Fruit fly (Drosophila melanogaster): ENCODE measurements around the gene CG17075.
A peak's percentile ranks its signal among the peaks of the same experiment; 100 is the strongest.

CG17075 gene

dm6 chr2L:222867-223266, 44.4 kb downstream of the CG17075 start (continued):
- TF ChIP-seq phol (tag; optimal IDR thresholded peaks at IDR 0.05) (no peak), CG10321 (GFP tag; IDR thresholded peaks at IDR 0.05) (peak; percentile 83), CG16779 (GFP tag; IDR thresholded peaks at IDR 0.05) (no peak), CG4707 (GFP tag; optimal IDR thresholded peaks at IDR 0.05) (no peak), CG16813 (GFP tag; IDR thresholded peaks at IDR 0.05; ENCODE audit: partially characterized antibody) (no peak), sim (GFP tag; IDR thresholded peaks at IDR 0.05) (no peak), D (optimal IDR thresholded peaks at IDR 0.05) (peak; percentile 62), D (GFP tag; optimal IDR thresholded peaks at IDR 0.05) (no peak), CG3163 (GFP tag; optimal IDR thresholded peaks at IDR 0.05) (no peak), grn (GFP tag; optimal IDR thresholded peaks at IDR 0.05) (peak; percentile 87), pzg (GFP tag; optimal IDR thresholded peaks at IDR 0.05) (no peak), CG1832 (GFP tag; optimal IDR thresholded peaks at IDR 0.05) (peak; percentile 58), z (GFP tag; IDR thresholded peaks at IDR 0.05) (peak; percentile 83), slbo (GFP tag; IDR thresholded peaks at IDR 0.05) (no peak), pfk (GFP tag; optimal IDR thresholded peaks at IDR 0.05) (no peak), run (tag; optimal IDR thresholded peaks at IDR 0.05) (no peak), CG1233 (GFP tag; optimal IDR thresholded peaks at IDR 0.05) (no peak), CG2875 (GFP tag; optimal IDR thresholded peaks at IDR 0.05) (no peak), crol (GFP tag; IDR thresholded peaks at IDR 0.05) (no peak), CG13296 (GFP tag; optimal IDR thresholded peaks at IDR 0.05) (no peak), CG14441 (GFP tag; IDR thresholded peaks at IDR 0.05) (no peak), Lpt (GFP tag; optimal IDR thresholded peaks at IDR 0.05) (peak; percentile 11), toy (GFP tag; IDR thresholded peaks at IDR 0.05) (no peak), peb (GFP tag; IDR thresholded peaks at IDR 0.05) (no peak), pb (GFP tag; optimal IDR thresholded peaks at IDR 0.05) (no peak), eyg (GFP tag; optimal IDR thresholded peaks at IDR 0.05) (no peak), sqz (GFP tag; optimal IDR thresholded peaks at IDR 0.05) (no peak), caup (GFP tag; optimal IDR thresholded peaks at IDR 0.05; ENCODE audit: severe bottlenecking) (no peak)

dm6 chr2L:221939-222489, 45.3 kb downstream of the CG17075 start:
- TF ChIP-seq caup (GFP tag; optimal IDR thresholded peaks at IDR 0.05; ENCODE audit: severe bottlenecking), result no peak
- TF ChIP-seq CG14014 (GFP tag; IDR thresholded peaks at IDR 0.05), result no peak
- peak; percentile 4 for TF ChIP-seq slp2 (GFP tag; optimal IDR thresholded peaks at IDR 0.05)
- no peak for TF ChIP-seq esg (GFP tag; conservative IDR thresholded peaks at IDR 0.05)
- peak; percentile 43 for TF ChIP-seq Jarid2 (GFP tag; optimal IDR thresholded peaks at IDR 0.05)
- 0 out of 3 replicates have a peak, but pooled peaks have one; percentile 16 for TF ChIP-seq Dbx (GFP tag; IDR thresholded peaks at IDR 0.05)
- no peak for TF ChIP-seq trh (GFP tag; optimal IDR thresholded peaks at IDR 0.05)
- TF ChIP-seq cato (GFP tag; optimal IDR thresholded peaks at IDR 0.05; ENCODE audit: borderline replicate concordance), result no peak
- TF ChIP-seq CG6765 (GFP tag; optimal IDR thresholded peaks at IDR 0.05), result peak; percentile 10
- TF ChIP-seq CG6854 (GFP tag; optimal IDR thresholded peaks at IDR 0.05), result peak; percentile 12
- no peak for TF ChIP-seq CG10321 (GFP tag; IDR thresholded peaks at IDR 0.05)
- peak; percentile 8 for TF ChIP-seq Hmr (GFP tag; optimal IDR thresholded peaks at IDR 0.05)
- TF ChIP-seq HmgD (GFP tag; optimal IDR thresholded peaks at IDR 0.05), result no peak
- no peak for TF ChIP-seq HLH4C (GFP tag; IDR thresholded peaks at IDR 0.05; ENCODE audit: partially characterized antibody)
- TF ChIP-seq CG13894 (tag; optimal IDR thresholded peaks at IDR 0.05), result peak; percentile 12
- TF ChIP-seq CG11247 (GFP tag; IDR thresholded peaks at IDR 0.05), result no peak
- no peak for TF ChIP-seq CG10565 (GFP tag; optimal IDR thresholded peaks at IDR 0.05)
- no peak for TF ChIP-seq CG2889 (GFP tag; IDR thresholded peaks at IDR 0.05)
- TF ChIP-seq D (optimal IDR thresholded peaks at IDR 0.05), result peak; percentile 34
- TF ChIP-seq D (GFP tag; optimal IDR thresholded peaks at IDR 0.05), result no peak
- peak; percentile 42 for TF ChIP-seq zen (tag; optimal IDR thresholded peaks at IDR 0.05)
- no peak for TF ChIP-seq CG17359 (tag; optimal IDR thresholded peaks at IDR 0.05)
- TF ChIP-seq bbx (GFP tag; IDR thresholded peaks at IDR 0.05; ENCODE audit: partially characterized antibody), result peak; percentile 29; the same call in 1 of the 2 replicates
- peak; percentile 75 for TF ChIP-seq oc (tag; optimal IDR thresholded peaks at IDR 0.05)
- TF ChIP-seq E2f1 (GFP tag; IDR thresholded peaks at IDR 0.05), result no peak
- no peak for TF ChIP-seq bsh (GFP tag; optimal IDR thresholded peaks at IDR 0.05)
- TF ChIP-seq cg (GFP tag; optimal IDR thresholded peaks at IDR 0.05), result peak; percentile 85
